Fruit fly (Drosophila melanogaster) whole organism, wandering third instar larva: ENCODE data around the gene Kcmf1.

Experiments used
- Abd-B ChIP-seq: fragments of >200 bp; optimal IDR thresholded peaks from 2 replicates; lab custom pipeline; 2017; ENCODE audit warnings: missing biosample characterization, missing genetic modification characterization
- Dif ChIP-seq: fragments of 200-275, 200-300 bp; sonication (Bioruptor generic); optimal IDR thresholded peaks from 2 replicates; lab custom pipeline; 2018; ENCODE audit warnings: missing biosample characterization, missing genetic modification characterization; ENCODE audit not compliant: partially characterized antibody
- GATAd ChIP-seq: sonication (Bioruptor generic); optimal IDR thresholded peaks from 2 replicates; lab custom pipeline; 2016; ENCODE audit warnings: missing biosample characterization, missing genetic modification characterization
- Hr78 ChIP-seq: fragments of >200 bp; optimal IDR thresholded peaks from 2 replicates; lab custom pipeline; 2017; ENCODE audit warnings: missing biosample characterization, missing genetic modification characterization
- Myc ChIP-seq: fragments of >200 bp; optimal IDR thresholded peaks from 2 replicates; lab custom pipeline; 2017
- brk ChIP-seq: fragments of 200-800 bp; sonication (Bioruptor generic); optimal IDR thresholded peaks from 2 replicates; lab custom pipeline; 2016; ENCODE audit warnings: missing biosample characterization, mild to moderate bottlenecking, missing genetic modification characterization
- foxo ChIP-seq, 2 experiments: fragments of 200-800 bp; sonication (Bioruptor generic); optimal IDR thresholded peaks; 2 replicates in 1 of 2; 3 replicates in 1 of 2; lab custom pipeline; 2016 to 2017; ENCODE audit warnings: missing biosample characterization in 2 of 2, missing genetic modification characterization in 2 of 2
- pan ChIP-seq: fragments of >200 bp; optimal IDR thresholded peaks from 2 replicates; lab custom pipeline; 2017
- rgr ChIP-seq: fragments of 200-800 bp; sonication (Bioruptor generic); optimal IDR thresholded peaks from 3 replicates; lab custom pipeline; 2016; ENCODE audit warnings: missing biosample characterization, mild to moderate bottlenecking, missing genetic modification characterization
- tai ChIP-seq: sonication (Bioruptor generic); optimal IDR thresholded peaks from 2 replicates; lab custom pipeline; 2016; ENCODE audit warnings: missing biosample characterization, missing genetic modification characterization
- usp ChIP-seq: fragments of >200 bp; optimal IDR thresholded peaks from 2 replicates; lab custom pipeline; 2017; ENCODE audit warnings: missing biosample characterization, missing genetic modification characterization
- woc ChIP-seq: sonication (Bioruptor generic); optimal IDR thresholded peaks from 2 replicates; lab custom pipeline; 2016; ENCODE audit warnings: missing biosample characterization, mild to moderate bottlenecking, missing genetic modification characterization

DNA sequence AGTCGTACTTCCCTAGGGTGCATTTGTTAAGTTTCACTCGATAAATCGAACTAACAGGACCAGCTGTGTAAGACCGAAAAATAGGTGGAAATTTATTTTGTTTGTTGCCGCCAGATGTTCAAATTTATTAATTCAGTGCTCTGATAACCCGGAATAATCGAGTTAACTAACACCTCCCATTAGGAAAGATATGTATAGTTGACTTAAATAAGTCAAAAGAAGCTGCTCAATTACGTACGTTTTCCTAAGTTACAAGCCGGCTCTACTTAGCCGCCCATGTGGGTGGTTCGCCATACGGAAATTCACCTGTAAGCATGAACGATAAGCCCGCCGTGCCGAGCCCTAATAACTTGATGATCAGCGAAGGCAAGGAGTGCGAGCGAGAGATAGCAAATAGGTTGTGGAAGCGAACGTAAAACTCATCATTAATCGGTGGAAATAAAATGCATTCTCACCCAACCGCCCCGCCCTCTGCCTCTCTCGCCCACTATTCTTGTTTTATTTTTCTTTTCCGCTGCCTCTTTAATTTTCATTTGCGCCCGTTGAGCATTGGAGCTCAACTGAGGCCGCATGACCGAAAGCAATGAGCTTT lies 39.2 kb upstream of the Kcmf1 start:
- no peak for TF ChIP-seq Myc
- TF ChIP-seq brk (GFP tag; lab: Kevin White, UChicago), result no peak
- TF ChIP-seq foxo (GFP tag; optimal IDR thresholded peaks at IDR 0.05; lab: Kevin White, UChicago), result peak in 1 of 2 experiments; percentile 73
- no peak for TF ChIP-seq usp
- peak; percentile 24 for TF ChIP-seq rgr (GFP tag; lab: Kevin White, UChicago)
- no peak for TF ChIP-seq pan (lab: Kevin White, UChicago)
- no peak for TF ChIP-seq Abd-B (GFP tag; lab: Kevin White, UChicago)
- TF ChIP-seq Dif (GFP tag; lab: Kevin White, UChicago), result peak; percentile 75
- TF ChIP-seq GATAd (GFP tag; lab: Kevin White, UChicago), result no peak
- TF ChIP-seq tai (GFP tag; lab: Kevin White, UChicago), result no peak
- peak; percentile 50 for TF ChIP-seq woc (GFP tag; lab: Kevin White, UChicago)
- no peak for TF ChIP-seq Hr78 (GFP tag; lab: Kevin White, UChicago)
